Fruit fly (Drosophila melanogaster): ENCODE results near the gene Tmem43.

The Tmem43 gene

dm6 chr3L:7960707-7961695, 46.1 kb upstream of the Tmem43 start (continued):
- no peak for TF ChIP-seq kay (GFP tag; optimal IDR thresholded peaks at IDR 0.05)
- TF ChIP-seq CG4360 (GFP tag; IDR thresholded peaks at IDR 0.05), result no peak
- peak; percentile 4 for TF ChIP-seq CG17385 (GFP tag; optimal IDR thresholded peaks at IDR 0.05)
- TF ChIP-seq CG13287 (GFP tag; IDR thresholded peaks at IDR 0.05; ENCODE audit: partially characterized antibody), result no peak
- no peak for TF ChIP-seq zfh2 (GFP tag; optimal IDR thresholded peaks at IDR 0.05)
- no peak for TF ChIP-seq shn (GFP tag; optimal IDR thresholded peaks at IDR 0.05)
- no peak for TF ChIP-seq nom (GFP tag; optimal IDR thresholded peaks at IDR 0.05)
- TF ChIP-seq CG9876 (GFP tag; optimal IDR thresholded peaks at IDR 0.05), result no peak
- no peak for TF ChIP-seq Rfx (GFP tag; IDR thresholded peaks at IDR 0.05)
- TF ChIP-seq croc (GFP tag; conservative IDR thresholded peaks at IDR 0.05), result no peak
- TF ChIP-seq Lpt (GFP tag; optimal IDR thresholded peaks at IDR 0.05), result no peak
- no peak for TF ChIP-seq nerfin-1 (tag; optimal IDR thresholded peaks at IDR 0.05)
- TF ChIP-seq Fer1 (GFP tag; optimal IDR thresholded peaks at IDR 0.05), result no peak
- TF ChIP-seq CG31388 (GFP tag; optimal IDR thresholded peaks at IDR 0.05), result no peak
- peak; percentile 16; the same call in 1 of the 2 replicates for TF ChIP-seq onecut (GFP tag; IDR thresholded peaks at IDR 0.05)
- TF ChIP-seq Dp (GFP tag; optimal IDR thresholded peaks at IDR 0.05), result no peak
- no peak for TF ChIP-seq CG7271 (tag; optimal IDR thresholded peaks at IDR 0.05)
- no peak for TF ChIP-seq CG12299 (tag; optimal IDR thresholded peaks at IDR 0.05)
- TF ChIP-seq toy (GFP tag; IDR thresholded peaks at IDR 0.05), result no peak
- TF ChIP-seq phol (tag; optimal IDR thresholded peaks at IDR 0.05), result no peak
- no peak for TF ChIP-seq al (GFP tag; IDR thresholded peaks at IDR 0.05)
- no peak for TF ChIP-seq pzg (GFP tag; optimal IDR thresholded peaks at IDR 0.05)
- TF ChIP-seq CG13624 (GFP tag; optimal IDR thresholded peaks at IDR 0.05), result no peak
- no peak for TF ChIP-seq Kr (GFP tag; optimal IDR thresholded peaks at IDR 0.05)
- TF ChIP-seq corto (GFP tag; optimal IDR thresholded peaks at IDR 0.05), result peak; percentile 55
- TF ChIP-seq CG10959 (GFP tag; IDR thresholded peaks at IDR 0.05), result no peak
- peak; percentile 15 for TF ChIP-seq nau (GFP tag; optimal IDR thresholded peaks at IDR 0.05)
- TF ChIP-seq maf-S (GFP tag; optimal IDR thresholded peaks at IDR 0.05), result no peak
- TF ChIP-seq trem (tag; optimal IDR thresholded peaks at IDR 0.05), result no peak
- peak; percentile 49 for TF ChIP-seq ATbp (GFP tag; optimal IDR thresholded peaks at IDR 0.05)
- TF ChIP-seq jumu (GFP tag; optimal IDR thresholded peaks at IDR 0.05), result no peak
- no peak for TF ChIP-seq C15 (GFP tag; IDR thresholded peaks at IDR 0.05)
- TF ChIP-seq CG1602 (GFP tag; optimal IDR thresholded peaks at IDR 0.05), result no peak
- peak; percentile 19 for TF ChIP-seq CG17568 (GFP tag; optimal IDR thresholded peaks at IDR 0.05)
- no peak for TF ChIP-seq Adf1 (GFP tag; IDR thresholded peaks at IDR 0.05)
- no peak for TF ChIP-seq CG4328 (GFP tag; optimal IDR thresholded peaks at IDR 0.05)
- TF ChIP-seq CG8765 (GFP tag; IDR thresholded peaks at IDR 0.05), result no peak
- TF ChIP-seq Awh (GFP tag; IDR thresholded peaks at IDR 0.05), result no peak
- no peak for TF ChIP-seq h (optimal IDR thresholded peaks at IDR 0.05)
- TF ChIP-seq CG11504 (tag; optimal IDR thresholded peaks at IDR 0.05), result no peak
- no peak for TF ChIP-seq Hr78 (GFP tag; optimal IDR thresholded peaks at IDR 0.05)
- TF ChIP-seq Opbp (GFP tag; IDR thresholded peaks at IDR 0.05; ENCODE audit: partially characterized antibody), result no peak
- TF ChIP-seq CkIIα-i1 (GFP tag; IDR thresholded peaks at IDR 0.05), result no peak
- TF ChIP-seq HLH4C (GFP tag; IDR thresholded peaks at IDR 0.05; ENCODE audit: partially characterized antibody), result no peak
- no peak for TF ChIP-seq Hmx (GFP tag; optimal IDR thresholded peaks at IDR 0.05)
- TF ChIP-seq p53 (GFP tag; optimal IDR thresholded peaks at IDR 0.05), result no peak
- TF ChIP-seq sc (optimal IDR thresholded peaks at IDR 0.05), result no peak
- TF ChIP-seq sc (GFP tag; optimal IDR thresholded peaks at IDR 0.05), result peak; percentile 42
- TF ChIP-seq CG3838 (GFP tag; optimal IDR thresholded peaks at IDR 0.05), result no peak
- no peak for TF ChIP-seq CG7556 (GFP tag; optimal IDR thresholded peaks at IDR 0.05)
